Worm (Caenorhabditis elegans): ENCODE measurements around the gene Y69H2.15.

The Y69H2.15 gene

DNA sequence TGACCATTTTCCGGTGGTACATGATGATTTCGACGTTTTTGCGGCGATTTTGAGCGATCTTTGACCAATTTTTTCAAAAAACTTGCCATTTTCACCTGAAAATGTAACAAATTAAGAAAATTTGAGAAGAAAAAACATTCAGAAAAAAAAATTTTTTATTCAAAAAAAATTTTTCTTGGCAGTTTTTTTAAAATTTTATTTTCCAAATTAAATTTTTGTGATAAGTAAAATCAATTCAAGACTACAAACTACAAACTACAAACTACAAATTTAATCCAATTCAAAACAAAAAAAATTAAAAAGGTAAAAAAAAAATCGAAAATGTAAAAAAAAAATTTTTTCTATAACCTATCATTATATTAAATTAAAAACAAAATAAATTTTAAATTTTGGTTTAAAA, at the start of gene Y69H2.15:
Y69H2.15 (minus strand) TSS at position 101 of the 400 bp plus-strand sequence.
- TF ChIP-seq lin-13 (GFP tag; optimal IDR thresholded peaks at IDR 0.05) (no peak), mdl-1 (tag; optimal IDR thresholded peaks at IDR 0.05) (no peak), dve-1 (tag; optimal IDR thresholded peaks at IDR 0.05; ENCODE audit: insufficient read depth) (no peak), vab-7 (GFP tag; IDR thresholded peaks at IDR 0.05) (no peak), zip-11 (GFP tag; IDR thresholded peaks at IDR 0.05) (no peak), F10B5.3 (tag; optimal IDR thresholded peaks at IDR 0.05) (no peak), nhr-28 (tag; optimal IDR thresholded peaks at IDR 0.05) (no peak), hif-1 (tag; optimal IDR thresholded peaks at IDR 0.05) (no peak)

DNA sequence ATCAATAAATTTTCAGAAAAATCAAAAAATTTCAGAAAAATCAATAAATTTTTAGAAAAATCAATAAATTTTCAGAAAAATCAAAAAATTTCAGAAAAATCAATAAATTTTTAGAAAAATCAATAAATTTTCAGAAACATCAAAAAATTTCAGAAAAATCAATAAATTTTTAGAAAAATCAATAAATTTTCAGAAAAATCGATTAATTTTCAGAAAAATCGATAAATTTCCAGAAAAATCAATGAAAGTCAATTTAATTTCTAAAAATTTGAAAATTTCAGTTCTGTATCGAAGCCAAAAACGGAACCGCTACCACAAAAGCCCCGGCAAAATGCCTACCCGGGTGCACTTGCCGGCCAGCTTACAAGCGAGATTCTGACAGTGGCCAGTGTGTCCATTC, 48.7 kb upstream of the Y69H2.15 start:
- TF ChIP-seq ceh-28 (tag; optimal IDR thresholded peaks at IDR 0.05), result peak; percentile 37

DNA sequence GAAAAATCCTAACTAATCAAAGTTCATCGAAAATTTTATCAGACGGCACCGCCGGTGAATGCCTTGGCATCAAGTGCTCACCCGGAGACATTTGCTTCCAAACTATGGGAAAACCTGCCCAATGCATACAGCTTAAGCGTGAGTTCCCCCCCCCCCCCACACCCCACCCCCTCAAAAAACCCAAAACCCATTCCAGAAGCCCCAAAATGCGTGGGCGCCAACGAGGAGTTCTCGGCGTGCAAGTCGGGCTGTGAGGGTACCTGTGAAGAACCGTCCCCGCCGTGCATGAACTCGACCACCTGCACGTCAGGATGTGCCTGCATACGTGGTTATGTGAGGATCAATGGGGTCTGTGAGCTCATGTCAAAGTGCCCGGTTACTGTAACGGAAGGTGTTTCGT, 47.7 kb upstream of the Y69H2.15 start:
- no peak for TF ChIP-seq nhr-77 (tag; optimal IDR thresholded peaks at IDR 0.05)
- peak; percentile 70; the same call in 1 of the 2 replicates for TF ChIP-seq set-16 (GFP tag; IDR thresholded peaks at IDR 0.05)

DNA sequence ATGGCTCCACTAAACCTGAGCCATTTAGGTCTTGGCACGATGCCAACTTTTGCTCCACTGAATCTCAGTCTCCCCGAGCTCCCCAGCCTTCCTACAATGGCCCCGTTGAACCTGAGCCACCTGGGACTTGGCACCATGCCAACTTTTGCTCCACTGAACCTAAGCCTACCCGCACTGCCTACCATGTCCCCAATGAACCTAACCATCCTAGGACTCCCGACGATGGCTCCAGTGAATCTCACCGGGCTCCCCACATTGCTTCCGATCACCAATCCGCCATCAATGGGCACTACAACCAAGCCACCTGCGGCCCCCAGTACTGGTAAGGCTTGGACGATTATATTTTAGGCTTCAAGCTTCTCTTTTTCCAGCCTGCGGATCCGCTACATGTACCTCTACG, 45.1 kb upstream of the Y69H2.15 start:
- 0 out of 2 replicates have a peak, but pooled peaks have one; percentile 21 for TF ChIP-seq set-16 (GFP tag; IDR thresholded peaks at IDR 0.05)
- peak in 1 of 2 experiments; percentile 58 for TF ChIP-seq unc-62 (GFP tag; optimal IDR thresholded peaks at IDR 0.05 in 1 of 2)
- no peak for TF ChIP-seq unc-62 (tag; optimal IDR thresholded peaks at IDR 0.05)
- 0 out of 2 replicates have a peak, but pooled peaks have one; percentile 18 for TF ChIP-seq snpc-1.2 (GFP tag; IDR thresholded peaks at IDR 0.05)
- TF ChIP-seq tra-1 (GFP tag; IDR thresholded peaks at IDR 0.05), result no peak
- no peak for TF ChIP-seq mxl-3 (GFP tag; optimal IDR thresholded peaks at IDR 0.05)
- TF ChIP-seq dmd-9 (GFP tag; IDR thresholded peaks at IDR 0.05), result 0 out of 2 replicates have a peak, but pooled peaks have one; percentile 9
- no peak for TF ChIP-seq mep-1 (tag; optimal IDR thresholded peaks at IDR 0.05)

DNA sequence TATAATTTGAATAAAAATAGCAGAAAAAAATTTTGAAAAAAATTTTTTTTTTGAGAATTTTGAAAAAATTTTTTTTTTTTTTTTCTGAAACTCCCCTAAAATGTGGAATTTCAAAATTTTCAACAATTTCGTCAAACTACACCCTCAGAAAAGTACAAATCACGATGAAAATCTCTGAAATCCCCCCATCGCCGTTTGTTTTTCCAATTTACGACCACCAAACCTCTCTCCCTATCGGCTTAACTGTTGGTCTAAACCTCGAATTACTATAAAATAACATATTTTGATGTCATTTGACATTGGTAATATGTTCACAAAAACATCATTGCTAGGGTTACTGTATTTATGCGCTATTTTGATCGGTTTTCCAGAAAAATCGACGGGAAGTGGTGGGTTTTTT, 43.4 kb upstream of the Y69H2.15 start, which contains the start of gene Y69H2.10:
Y69H2.10 (plus strand) TSS at position 301 of the 400 bp plus-strand sequence.
- no peak for TF ChIP-seq unc-39 (tag; optimal IDR thresholded peaks at IDR 0.05)
- no peak for TF ChIP-seq jun-1 (tag; optimal IDR thresholded peaks at IDR 0.05)
- no peak for TF ChIP-seq F10B5.3 (tag; optimal IDR thresholded peaks at IDR 0.05)
- no peak for TF ChIP-seq lir-3 (tag; optimal IDR thresholded peaks at IDR 0.05)
- TF ChIP-seq dmd-8 (GFP tag; IDR thresholded peaks at IDR 0.05), result no peak
- TF ChIP-seq tag-97 (GFP tag; IDR thresholded peaks at IDR 0.05), result no peak

DNA sequence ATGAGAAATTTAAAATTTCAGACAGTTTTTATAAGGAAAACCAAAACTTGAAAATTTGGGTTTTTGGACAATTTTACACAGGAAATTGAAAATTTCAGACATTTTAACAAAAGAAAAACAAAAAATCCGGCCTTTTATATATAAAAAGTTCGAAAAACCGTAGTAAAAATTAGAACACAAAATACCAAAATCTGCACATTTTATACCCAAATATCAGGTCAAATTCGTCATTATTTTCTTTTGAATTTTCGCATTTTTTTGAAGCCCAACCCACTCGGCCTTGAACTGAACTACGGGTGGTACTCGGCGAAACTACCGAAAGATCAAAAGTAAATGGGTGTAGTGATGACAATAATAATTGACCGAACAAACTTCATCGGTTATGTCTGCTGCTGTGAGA, 40.5 kb upstream of the Y69H2.15 start:
- TF ChIP-seq aha-1 (tag), result peak; percentile 92
- TF ChIP-seq php-3 (GFP tag; IDR thresholded peaks at IDR 0.05), result no peak

DNA sequence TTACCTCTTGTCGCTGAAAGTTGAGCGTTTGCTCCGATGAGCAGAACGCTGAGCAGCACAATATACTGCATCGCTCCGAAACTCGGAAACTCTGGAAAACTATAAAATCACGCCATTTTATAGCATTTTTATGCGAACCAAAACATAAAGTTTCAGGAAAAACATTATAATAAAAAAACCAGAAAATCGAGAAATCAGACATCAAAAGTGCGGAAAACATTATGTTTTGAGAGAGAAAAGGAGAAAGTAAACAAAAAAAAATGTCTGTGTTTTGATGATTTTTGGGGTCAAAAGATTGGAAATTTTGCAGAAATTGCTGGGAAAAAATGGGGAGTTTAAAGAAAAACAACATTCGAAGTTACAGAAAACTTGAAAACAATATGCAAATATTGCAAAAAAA, 37.4 kb upstream of the Y69H2.15 start, which contains the start of gene Y69H2.3:
Y69H2.3 (minus strand) TSS at position 101 of the 400 bp plus-strand sequence.
- TF ChIP-seq fos-1 (tag; optimal IDR thresholded peaks at IDR 0.05) (no peak), nhr-6 (tag; optimal IDR thresholded peaks at IDR 0.05) (no peak), ztf-7 (tag; optimal IDR thresholded peaks at IDR 0.05) (no peak), snpc-4 (tag; optimal IDR thresholded peaks at IDR 0.05) (no peak), gei-8 (GFP tag; optimal IDR thresholded peaks at IDR 0.05) (no peak), egl-27 (tag; optimal IDR thresholded peaks at IDR 0.05) (no peak), attf-4 (tag; optimal IDR thresholded peaks at IDR 0.05) (no peak), nhr-76 (tag; optimal IDR thresholded peaks at IDR 0.05) (no peak)
